Worm (Caenorhabditis elegans) whole organism, L2 larva: ENCODE data around the gene C24H10.3.

Experiments used
- aly-2 ChIP-seq: fragments of 150-350 bp; optimal IDR thresholded peaks from 2 replicates; lab custom pipeline; 2014; ENCODE audit warnings: missing biosample characterization, missing genetic modification characterization
- ama-1 ChIP-seq: fragments of 150-350 bp; optimal IDR thresholded peaks from 2 replicates; lab custom pipeline; 2018; ENCODE audit warnings: inconsistent platforms
- dmd-4 ChIP-seq: sonication (generic microtip); optimal IDR thresholded peaks from 2 replicates; lab custom pipeline; 2017; ENCODE audit warnings: missing biosample characterization, missing genetic modification characterization
- egl-27 ChIP-seq: sonication (generic microtip); optimal IDR thresholded peaks from 3 replicates; lab custom pipeline; 2017; ENCODE audit warnings: missing biosample characterization, missing genetic modification reagents, missing genetic modification characterization
- lsy-2 ChIP-seq, 2 experiments: fragments of 150-350 bp in 1 of 2; sonication (generic microtip) in 1 of 2; optimal IDR thresholded peaks; 2 replicates each; lab custom pipeline; 2014 to 2017; ENCODE audit warnings: missing biosample characterization in 2 of 2, missing genetic modification characterization in 2 of 2
- mdl-1 ChIP-seq, 2 experiments: fragments of 150-350 bp in 1 of 2; sonication (generic microtip) in 1 of 2; optimal IDR thresholded peaks; 2 replicates each; lab custom pipeline; 2017; ENCODE audit warnings: missing biosample characterization in 2 of 2, missing genetic modification characterization in 2 of 2
- nhr-12 ChIP-seq: fragments of 150-350 bp; optimal IDR thresholded peaks from 2 replicates; lab custom pipeline; 2014; ENCODE audit warnings: missing biosample characterization, missing genetic modification characterization
- nhr-129 ChIP-seq: fragments of 150-350 bp; optimal IDR thresholded peaks from 2 replicates; lab custom pipeline; 2014; ENCODE audit warnings: missing biosample characterization, missing genetic modification characterization
- nhr-23 ChIP-seq: fragments of 150-350 bp; optimal IDR thresholded peaks from 2 replicates; lab custom pipeline; 2014; ENCODE audit warnings: missing biosample characterization, missing genetic modification reagents, missing genetic modification characterization
- sem-4 ChIP-seq: fragments of 150-350 bp; optimal IDR thresholded peaks from 2 replicates; lab custom pipeline; 2014; ENCODE audit warnings: missing biosample characterization, missing genetic modification reagents, missing genetic modification characterization
- sma-9 ChIP-seq, 2 experiments: fragments of 150-350 bp in 1 of 2; sonication (generic microtip) in 1 of 2; optimal IDR thresholded peaks; 2 replicates each; lab custom pipeline; 2014 to 2016; ENCODE audit warnings: missing genetic modification characterization in 2 of 2, mild to moderate bottlenecking in 1 of 2, missing biosample characterization in 1 of 2, missing compliant biosample characterization in 1 of 2, missing genetic modification reagents in 1 of 2, moderate library complexity in 1 of 2
- snpc-4 ChIP-seq: fragments of 150-350 bp; optimal IDR thresholded peaks from 2 replicates; lab custom pipeline; 2014; ENCODE audit warnings: missing biosample characterization, missing genetic modification characterization
- unc-39 ChIP-seq: fragments of 150-350 bp; optimal IDR thresholded peaks from 2 replicates; lab custom pipeline; 2014; ENCODE audit warnings: missing biosample characterization, missing genetic modification characterization
- ztf-11 ChIP-seq: sonication (generic microtip); optimal IDR thresholded peaks from 2 replicates; lab custom pipeline; 2017; ENCODE audit warnings: missing biosample characterization, missing genetic modification characterization

DNA sequence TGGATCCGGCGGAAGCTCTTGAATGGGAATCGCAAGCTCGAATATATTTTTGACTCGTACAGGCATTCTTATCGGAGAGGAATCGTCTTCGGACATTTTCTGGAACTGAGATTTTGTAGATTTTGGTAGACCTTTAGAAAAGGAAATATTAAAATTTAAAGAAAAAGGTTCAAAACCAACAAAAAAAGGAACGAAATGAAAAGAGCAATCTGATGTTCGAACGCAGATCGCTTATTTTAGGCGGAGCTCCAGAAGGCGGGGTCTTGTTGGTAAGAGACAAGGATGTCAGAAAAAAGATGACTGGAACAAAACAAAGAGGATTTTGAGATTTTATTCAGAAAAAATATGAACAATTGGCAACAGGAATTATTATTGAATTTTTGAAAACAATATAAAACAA is 46.1 kb downstream of the C24H10.3 start, which contains the start of gene C42D8.9:
- TF ChIP-seq lsy-2 (tag; optimal IDR thresholded peaks at IDR 0.05; lab: Kevin White, UChicago) (no peak), sma-9 (GFP tag; optimal IDR thresholded peaks at IDR 0.05; lab: Kevin White, UChicago) (no peak), sma-9 (tag; optimal IDR thresholded peaks at IDR 0.05; lab: Kevin White, UChicago) (no peak), snpc-4 (tag; lab: Kevin White, UChicago) (no peak), ztf-11 (tag; lab: Kevin White, UChicago) (no peak), nhr-23 (no peak), nhr-12 (tag; lab: Kevin White, UChicago) (no peak), egl-27 (tag; lab: Kevin White, UChicago) (no peak), nhr-129 (tag; lab: Kevin White, UChicago) (no peak), ama-1 (lab: Kevin White, UChicago) (no peak), aly-2 (tag; lab: Kevin White, UChicago) (no peak), sem-4 (tag; lab: Kevin White, UChicago) (no peak), dmd-4 (no peak), mdl-1 (tag; optimal IDR thresholded peaks at IDR 0.05; lab: Kevin White, UChicago) (no peak), unc-39 (tag; lab: Kevin White, UChicago) (no peak)
